Fruit fly (Drosophila melanogaster) S2 (cell line): ENCODE measurements around the gene CG12496.

Source experiments
- CG8478 ChIP-seq: fragments of >200 bp; optimal IDR thresholded peaks from 2 replicates; lab custom pipeline; 2018
- CTCF ChIP-seq, 2 experiments: fragments of >200 bp; optimal IDR thresholded peaks; 2 replicates each; lab custom pipeline; 2018

DNA sequence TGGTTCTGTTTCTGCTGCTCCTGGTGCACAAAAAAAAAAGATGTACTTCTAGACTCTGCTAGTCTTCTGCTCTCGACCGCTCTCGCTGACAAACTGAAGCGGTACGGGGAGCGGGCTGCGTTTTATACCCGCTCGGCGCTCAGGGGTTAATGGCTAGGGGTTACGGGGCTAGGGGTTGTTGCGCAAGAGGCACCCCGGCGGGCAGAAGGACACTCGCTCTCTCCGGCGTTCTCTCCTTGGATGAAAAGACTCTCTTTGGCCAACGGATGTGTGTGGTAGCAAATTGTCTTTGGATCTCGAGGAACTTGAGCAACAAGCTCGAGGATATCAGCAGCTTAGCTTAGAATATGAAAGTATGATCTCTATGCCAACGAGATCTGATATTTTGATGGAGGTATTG is at the start of gene CG12496:
- no peak for TF ChIP-seq CG8478
- no peak for TF ChIP-seq CTCF (optimal IDR thresholded peaks at IDR 0.05; lab: Kevin White, UChicago)
